Worm (Caenorhabditis elegans): ENCODE measurements around the gene Y43C5B.2.

The Y43C5B.2 gene

ce11 chrIV:10352243-10352642 is at the start of gene Y43C5B.2:
Y43C5B.2 (minus strand) TSS chrIV:10352343.
- TF ChIP-seq flt-1 (GFP tag; IDR thresholded peaks at IDR 0.05) (no peak), scrt-1 (GFP tag; IDR thresholded peaks at IDR 0.05) (no peak), ceh-13 (GFP tag; optimal IDR thresholded peaks at IDR 0.05) (no peak), hmbx-1 (tag; optimal IDR thresholded peaks at IDR 0.05) (no peak), tra-4 (tag; optimal IDR thresholded peaks at IDR 0.05) (no peak), ets-7 (tag; optimal IDR thresholded peaks at IDR 0.05) (no peak), hmg-4 (GFP tag; optimal IDR thresholded peaks at IDR 0.05) (no peak), B0310.2 (tag; optimal IDR thresholded peaks at IDR 0.05) (no peak), F13C5.2 (tag; optimal IDR thresholded peaks at IDR 0.05) (no peak), pes-1 (GFP tag; IDR thresholded peaks at IDR 0.05) (no peak), sea-1 (GFP tag; conservative IDR thresholded peaks at IDR 0.05) (no peak), ceh-36 (tag; optimal IDR thresholded peaks at IDR 0.05) (no peak), hnd-1 (tag; optimal IDR thresholded peaks at IDR 0.05) (no peak), tbx-37 (GFP tag; conservative IDR thresholded peaks at IDR 0.05) (no peak), tbx-11 (GFP tag; IDR thresholded peaks at IDR 0.05) (no peak), ama-1 (optimal IDR thresholded peaks at IDR 0.05) (no peak), aly-1 (tag; optimal IDR thresholded peaks at IDR 0.05) (no peak)

ce11 chrIV:10398244-10398643 is 46.1 kb upstream of the Y43C5B.2 start:
- TF ChIP-seq B0310.2 (tag; optimal IDR thresholded peaks at IDR 0.05) (no peak), sea-1 (GFP tag; conservative IDR thresholded peaks at IDR 0.05) (no peak), ceh-13 (GFP tag; optimal IDR thresholded peaks at IDR 0.05) (no peak), tbx-11 (GFP tag; IDR thresholded peaks at IDR 0.05) (no peak), scrt-1 (GFP tag; IDR thresholded peaks at IDR 0.05) (no peak), ama-1 (optimal IDR thresholded peaks at IDR 0.05) (no peak), ceh-36 (tag; optimal IDR thresholded peaks at IDR 0.05) (no peak), F13C5.2 (tag; optimal IDR thresholded peaks at IDR 0.05) (no peak)

DNA sequence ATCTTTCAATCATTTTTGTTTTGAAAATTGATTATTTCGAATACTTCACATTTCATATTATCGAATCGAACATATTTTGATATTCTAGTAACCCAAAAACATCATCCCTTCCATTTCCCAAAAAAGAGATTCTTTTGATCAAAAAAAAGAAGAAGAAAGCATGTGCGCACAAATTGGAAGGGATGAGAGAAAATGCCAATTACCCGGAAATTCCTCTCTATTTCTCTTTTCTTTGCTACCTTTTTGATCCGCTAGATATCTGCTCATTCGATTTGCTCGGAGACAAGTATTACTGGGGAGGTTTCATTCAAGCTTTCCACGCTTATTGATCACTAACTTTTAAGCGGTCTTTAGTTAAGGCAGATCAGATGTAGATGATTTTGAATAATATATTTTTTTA is 44.7 kb upstream of the Y43C5B.2 start:
- no peak for TF ChIP-seq hmbx-1 (tag; optimal IDR thresholded peaks at IDR 0.05)
- no peak for TF ChIP-seq flt-1 (GFP tag; IDR thresholded peaks at IDR 0.05)
- TF ChIP-seq hmg-4 (GFP tag; optimal IDR thresholded peaks at IDR 0.05) = no peak
- TF ChIP-seq ets-7 (tag; optimal IDR thresholded peaks at IDR 0.05) = no peak
- TF ChIP-seq ceh-36 (tag; optimal IDR thresholded peaks at IDR 0.05) = no peak
- no peak for TF ChIP-seq pes-1 (GFP tag; IDR thresholded peaks at IDR 0.05)
- TF ChIP-seq ceh-13 (GFP tag; optimal IDR thresholded peaks at IDR 0.05) = no peak
- no peak for TF ChIP-seq tbx-11 (GFP tag; IDR thresholded peaks at IDR 0.05)
- no peak for TF ChIP-seq aly-1 (tag; optimal IDR thresholded peaks at IDR 0.05)
- no peak for TF ChIP-seq F13C5.2 (tag; optimal IDR thresholded peaks at IDR 0.05)
- no peak for TF ChIP-seq scrt-1 (GFP tag; IDR thresholded peaks at IDR 0.05)
- no peak for TF ChIP-seq B0310.2 (tag; optimal IDR thresholded peaks at IDR 0.05)
- TF ChIP-seq hnd-1 (tag; optimal IDR thresholded peaks at IDR 0.05) = no peak
- TF ChIP-seq tbx-37 (GFP tag; conservative IDR thresholded peaks at IDR 0.05) = no peak

ce11 chrIV:10394858-10395257 is 42.7 kb upstream of the Y43C5B.2 start, which contains the start of gene R10H10.4:
R10H10.4 (minus strand) TSS chrIV:10394958.
- no peak for TF ChIP-seq ceh-13 (GFP tag; optimal IDR thresholded peaks at IDR 0.05)
- TF ChIP-seq B0310.2 (tag; optimal IDR thresholded peaks at IDR 0.05) = no peak
- TF ChIP-seq tbx-37 (GFP tag; conservative IDR thresholded peaks at IDR 0.05) = no peak
- TF ChIP-seq flt-1 (GFP tag; IDR thresholded peaks at IDR 0.05) = no peak
- TF ChIP-seq aly-1 (tag; optimal IDR thresholded peaks at IDR 0.05) = no peak
- TF ChIP-seq hmbx-1 (tag; optimal IDR thresholded peaks at IDR 0.05) = no peak
- no peak for TF ChIP-seq tbx-11 (GFP tag; IDR thresholded peaks at IDR 0.05)
- no peak for TF ChIP-seq hnd-1 (tag; optimal IDR thresholded peaks at IDR 0.05)
- no peak for TF ChIP-seq scrt-1 (GFP tag; IDR thresholded peaks at IDR 0.05)
- TF ChIP-seq tra-4 (tag; optimal IDR thresholded peaks at IDR 0.05) = no peak
- no peak for TF ChIP-seq hmg-4 (GFP tag; optimal IDR thresholded peaks at IDR 0.05)
- no peak for TF ChIP-seq sea-1 (GFP tag; conservative IDR thresholded peaks at IDR 0.05)
- TF ChIP-seq ama-1 (optimal IDR thresholded peaks at IDR 0.05) = no peak

DNA sequence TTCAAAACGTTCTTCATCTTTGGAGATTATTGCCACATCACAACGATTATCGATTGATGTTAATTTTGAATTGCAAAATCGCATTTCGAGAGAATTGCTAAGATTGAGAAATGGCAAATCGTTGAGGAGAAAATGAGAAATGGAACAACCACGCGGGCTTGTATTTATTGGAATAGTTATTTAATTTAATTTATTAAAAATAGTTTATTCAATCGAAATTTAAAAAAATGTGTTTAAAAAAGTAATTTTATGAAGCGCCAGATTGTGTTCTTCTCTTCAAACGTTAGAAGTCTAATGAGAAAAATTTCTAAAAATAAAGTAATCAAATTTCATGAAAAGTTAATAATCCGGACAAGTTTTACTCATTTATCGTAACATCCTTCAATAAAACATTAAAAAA is 39.7 kb upstream of the Y43C5B.2 start, which contains the start of gene spe-26:
Gene spe-26, minus strand, starts transcription at position 101 of the 400 bp plus-strand sequence.
- TF ChIP-seq tbx-37 (GFP tag; conservative IDR thresholded peaks at IDR 0.05) = no peak
- TF ChIP-seq F13C5.2 (tag; optimal IDR thresholded peaks at IDR 0.05) = no peak
- TF ChIP-seq ceh-13 (GFP tag; optimal IDR thresholded peaks at IDR 0.05) = no peak

ce11 chrIV:10388263-10388662 is 36.1 kb upstream of the Y43C5B.2 start, which contains the start of gene R10H10.3:
R10H10.3 (plus strand) TSS chrIV:10388505.
- TF ChIP-seq ama-1 (optimal IDR thresholded peaks at IDR 0.05) (no peak), scrt-1 (GFP tag; IDR thresholded peaks at IDR 0.05) (no peak), ceh-13 (GFP tag; optimal IDR thresholded peaks at IDR 0.05) (no peak), hnd-1 (tag; optimal IDR thresholded peaks at IDR 0.05) (no peak), tbx-37 (GFP tag; conservative IDR thresholded peaks at IDR 0.05) (no peak), pes-1 (GFP tag; IDR thresholded peaks at IDR 0.05) (no peak)

DNA sequence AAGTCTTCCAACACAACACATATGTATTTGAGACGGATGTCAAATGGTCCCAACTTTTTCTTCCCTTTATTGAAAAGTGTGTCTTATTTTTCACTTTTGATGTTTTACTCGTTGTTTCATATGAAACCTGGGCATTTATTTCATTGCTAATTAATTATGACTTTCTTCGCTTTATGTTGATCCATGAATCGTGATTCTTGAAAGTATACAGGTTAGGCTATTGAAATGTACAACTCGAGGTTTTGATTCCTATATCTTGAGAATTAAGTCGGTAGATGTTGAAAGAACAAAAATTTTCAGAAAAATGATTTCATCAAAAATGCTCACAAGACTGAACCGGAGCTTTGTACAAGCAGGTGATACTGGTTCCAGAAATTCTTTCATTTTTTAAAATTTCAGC is 35.0 kb upstream of the Y43C5B.2 start, which contains the start of gene nfu-1:
Gene nfu-1, plus strand, starts transcription at position 301 of the 400 bp plus-strand sequence.
- no peak for TF ChIP-seq sea-1 (GFP tag; conservative IDR thresholded peaks at IDR 0.05)
- no peak for TF ChIP-seq hnd-1 (tag; optimal IDR thresholded peaks at IDR 0.05)

ce11 chrIV:10382894-10383293 is 30.8 kb upstream of the Y43C5B.2 start:
- TF ChIP-seq sea-1 (GFP tag; conservative IDR thresholded peaks at IDR 0.05) (no peak), hmg-4 (GFP tag; optimal IDR thresholded peaks at IDR 0.05) (no peak), tbx-37 (GFP tag; conservative IDR thresholded peaks at IDR 0.05) (no peak), aly-1 (tag; optimal IDR thresholded peaks at IDR 0.05) (no peak), ets-7 (tag; optimal IDR thresholded peaks at IDR 0.05) (no peak), scrt-1 (GFP tag; IDR thresholded peaks at IDR 0.05) (no peak), ceh-13 (GFP tag; optimal IDR thresholded peaks at IDR 0.05) (no peak), pes-1 (GFP tag; IDR thresholded peaks at IDR 0.05) (no peak)
